Fruit fly (Drosophila melanogaster) whole organism, prepupa: ENCODE results near the gene CG14971.

Experiments
- Blimp-1 ChIP-seq: fragments of 200-800 bp; sonication (Bioruptor generic); optimal IDR thresholded peaks from 3 replicates; lab custom pipeline; 2017; ENCODE audit warnings: missing biosample characterization, missing genetic modification characterization, mild to moderate bottlenecking, moderate library complexity, missing genetic modification reagents
- CG11762 ChIP-seq: fragments of 200-800 bp; sonication (Bioruptor generic); optimal IDR thresholded peaks from 3 replicates; lab custom pipeline; 2016; ENCODE audit warnings: missing biosample characterization, missing genetic modification characterization; ENCODE audit not compliant: insufficient read depth
- CG16779 ChIP-seq: fragments of 200-800 bp; sonication (Bioruptor generic); optimal IDR thresholded peaks from 3 replicates; lab custom pipeline; 2017; ENCODE audit warnings: missing biosample characterization, mild to moderate bottlenecking, missing genetic modification characterization
- CG31627 ChIP-seq: fragments of 200-800 bp; sonication (Bioruptor generic); optimal IDR thresholded peaks from 3 replicates; lab custom pipeline; 2016; ENCODE audit warnings: missing biosample characterization, missing genetic modification characterization
- CG4318 ChIP-seq: fragments of 200-800 bp; sonication (Bioruptor generic); optimal IDR thresholded peaks from 3 replicates; lab custom pipeline; 2017; ENCODE audit warnings: missing biosample characterization, mild to moderate bottlenecking, missing genetic modification characterization
- CG6808 ChIP-seq: fragments of 200-800 bp; sonication (Bioruptor generic); optimal IDR thresholded peaks from 3 replicates; lab custom pipeline; 2017; ENCODE audit warnings: missing biosample characterization, missing genetic modification characterization, mild to moderate bottlenecking, moderate library complexity, missing genetic modification reagents
- CG7368 ChIP-seq: fragments of 200-800 bp; sonication (Bioruptor generic); optimal IDR thresholded peaks from 3 replicates; lab custom pipeline; 2016; ENCODE audit warnings: missing biosample characterization, missing genetic modification characterization
- CG9139 ChIP-seq: fragments of 200-800 bp; sonication (Bioruptor generic); optimal IDR thresholded peaks from 3 replicates; lab custom pipeline; 2017; ENCODE audit warnings: missing biosample characterization, mild to moderate bottlenecking, missing genetic modification characterization
- Eip75B ChIP-seq: fragments of 200-800 bp; sonication (Bioruptor generic); optimal IDR thresholded peaks from 3 replicates; lab custom pipeline; 2016; ENCODE audit warnings: missing biosample characterization, missing genetic modification characterization
- Hr38 ChIP-seq: sonication (Bioruptor generic); optimal IDR thresholded peaks from 2 replicates; lab custom pipeline; 2016; ENCODE audit warnings: missing biosample characterization, missing genetic modification characterization
- dac ChIP-seq: fragments of 200-800 bp; sonication (Bioruptor generic); optimal IDR thresholded peaks from 2 replicates; lab custom pipeline; 2017; ENCODE audit warnings: missing biosample characterization, mild to moderate bottlenecking, missing genetic modification characterization
- dsx ChIP-seq: fragments of 200-800 bp; optimal IDR thresholded peaks from 3 replicates; lab custom pipeline; 2019; ENCODE audit warnings: missing biosample characterization, mild to moderate bottlenecking, missing genetic modification characterization, moderate library complexity; ENCODE audit not compliant: poor library complexity, severe bottlenecking
- esn ChIP-seq: fragments of 200-800 bp; sonication (Bioruptor generic); optimal IDR thresholded peaks from 2 replicates; lab custom pipeline; 2016; ENCODE audit warnings: missing biosample characterization, mild to moderate bottlenecking, missing genetic modification characterization, moderate library complexity

- no peak for TF ChIP-seq esn (GFP tag; lab: Kevin White, UChicago)
- TF ChIP-seq Eip75B (GFP tag; lab: Kevin White, UChicago), result no peak
- TF ChIP-seq CG16779, result peak; percentile 18
- TF ChIP-seq CG6808 (GFP tag; lab: Kevin White, UChicago), result peak; percentile 69
- TF ChIP-seq CG31627 (GFP tag; lab: Kevin White, UChicago), result no peak
- TF ChIP-seq CG7368 (GFP tag; lab: Kevin White, UChicago), result peak; percentile 12
- no peak for TF ChIP-seq CG11762 (GFP tag; lab: Kevin White, UChicago)
- TF ChIP-seq dsx, result peak; percentile 35
- no peak for TF ChIP-seq Blimp-1 (GFP tag; lab: Kevin White, UChicago)
- peak; percentile 26 for TF ChIP-seq CG9139 (GFP tag; lab: Kevin White, UChicago)
- TF ChIP-seq CG4318 (GFP tag; lab: Kevin White, UChicago), result no peak
- no peak for TF ChIP-seq dac (GFP tag; lab: Kevin White, UChicago)
- no peak for TF ChIP-seq Hr38 (GFP tag; lab: Kevin White, UChicago)
Observed at dm6 chr3L:3515280-3516020, 44.3 kb upstream of the CG14971 start, which contains the start of gene Eip63E.
